Fruit fly (Drosophila melanogaster): ENCODE measurements around the gene CBP.

DNA sequence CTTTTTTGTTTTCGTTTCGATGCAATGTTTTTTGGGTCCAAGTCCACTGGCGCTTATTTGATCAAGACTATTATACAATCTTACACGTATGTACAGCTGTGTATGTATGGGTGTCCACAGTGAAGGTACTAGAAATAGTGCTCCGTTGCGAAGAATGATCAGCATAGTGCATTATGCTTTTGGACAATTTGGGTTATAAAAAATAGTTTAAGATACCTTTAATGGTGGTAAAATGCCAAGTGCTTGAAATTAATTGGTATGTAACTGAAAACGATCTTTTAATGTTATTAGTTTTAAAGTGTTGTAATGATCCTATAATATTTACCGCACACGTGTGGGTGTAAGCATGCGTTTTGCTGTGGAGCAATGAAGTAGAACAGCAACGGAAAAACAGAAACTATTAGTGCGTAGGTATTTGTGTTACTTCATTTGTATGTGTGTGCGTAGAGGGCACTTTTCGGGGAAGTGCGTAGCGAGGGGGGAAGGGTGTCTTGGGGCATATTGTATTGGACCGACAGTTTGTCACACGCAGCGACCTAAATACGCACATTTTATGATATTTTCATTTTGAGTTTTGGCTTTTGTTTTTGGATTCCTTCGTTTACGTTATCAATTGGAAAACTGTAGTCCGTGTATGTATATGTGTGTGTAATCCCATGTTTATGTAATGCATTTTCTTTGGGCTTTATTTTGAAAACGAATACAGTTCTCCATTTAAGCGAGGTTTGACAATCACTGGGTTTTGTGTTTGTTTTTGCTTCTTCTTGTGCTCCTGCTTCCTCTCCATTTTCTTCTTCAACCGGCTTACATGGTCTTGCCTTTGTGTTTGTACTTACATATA, 811 bp upstream of the CBP start:
- TF ChIP-seq kay (GFP tag; ENCODE audit: borderline replicate concordance): no peak
- TF ChIP-seq Hr96 (GFP tag; optimal IDR thresholded peaks at IDR 0.05): no peak
- no peak for TF ChIP-seq CG33017 (tag; optimal IDR thresholded peaks at IDR 0.05)
- no peak for TF ChIP-seq cic (GFP tag; optimal IDR thresholded peaks at IDR 0.05)
- no peak for TF ChIP-seq CG5204 (GFP tag; optimal IDR thresholded peaks at IDR 0.05)
- no peak for TF ChIP-seq ovo (GFP tag; optimal IDR thresholded peaks at IDR 0.05)
- no peak for TF ChIP-seq Crg-1 (GFP tag; optimal IDR thresholded peaks at IDR 0.05)
- TF ChIP-seq toe (GFP tag; optimal IDR thresholded peaks at IDR 0.05): no peak
- TF ChIP-seq Mnt (GFP tag; optimal IDR thresholded peaks at IDR 0.05): no peak
- TF ChIP-seq CG11617 (GFP tag; optimal IDR thresholded peaks at IDR 0.05): no peak
- peak; percentile 61 for TF ChIP-seq bab1 (GFP tag; optimal IDR thresholded peaks at IDR 0.05)
